Fruit fly (Drosophila melanogaster): ENCODE data around the gene CG42674.

CG42674 gene

dm6 chr3L:20212022-20212421 lies 13.9 kb upstream of the CG42674 start, which contains the start of gene CG7017:
Gene CG7017 (minus strand): TSS chr3L:20212122.
- TF ChIP-seq Mio (GFP tag; optimal IDR thresholded peaks at IDR 0.05) (no peak), tai (GFP tag; optimal IDR thresholded peaks at IDR 0.05) (no peak), psq (GFP tag; optimal IDR thresholded peaks at IDR 0.05) (no peak), Sp1 (GFP tag; optimal IDR thresholded peaks at IDR 0.05) (no peak), Abd-B (GFP tag; optimal IDR thresholded peaks at IDR 0.05) (no peak), HLH106 (tag; optimal IDR thresholded peaks at IDR 0.05) (no peak)

DNA sequence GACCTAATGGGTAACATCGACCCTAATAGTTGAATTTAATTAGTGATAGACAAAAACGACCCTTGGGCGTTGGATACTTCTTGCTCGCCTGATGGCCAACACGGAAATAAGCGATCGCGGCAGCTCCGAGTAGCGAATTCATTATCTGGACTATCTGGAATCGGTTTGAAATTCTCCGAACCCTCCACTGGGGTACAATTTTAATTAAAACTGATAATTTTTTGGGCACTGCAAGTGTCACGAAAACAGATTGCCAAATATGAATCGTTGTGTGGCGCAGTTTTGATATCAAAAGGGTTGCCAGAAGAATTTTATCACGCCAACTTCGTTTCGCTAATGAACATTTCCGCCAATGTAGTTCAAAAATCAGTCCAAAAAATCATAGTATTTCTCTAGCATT lies 11.8 kb upstream of the CG42674 start:
- TF ChIP-seq Rel (GFP tag; optimal IDR thresholded peaks at IDR 0.05) (no peak), Rel (tag; optimal IDR thresholded peaks at IDR 0.05) (no peak), OdsH (GFP tag; optimal IDR thresholded peaks at IDR 0.05) (no peak)

dm6 chr3L:20209092-20209491 lies 11.0 kb upstream of the CG42674 start:
- TF ChIP-seq Rel (GFP tag; optimal IDR thresholded peaks at IDR 0.05): no peak
- TF ChIP-seq Rel (tag; optimal IDR thresholded peaks at IDR 0.05): peak; percentile 73
- peak; percentile 64 for TF ChIP-seq h (GFP tag; optimal IDR thresholded peaks at IDR 0.05)
- TF ChIP-seq Hnf4 (GFP tag; optimal IDR thresholded peaks at IDR 0.05): no peak

- no peak for TF ChIP-seq HLH106 (tag; optimal IDR thresholded peaks at IDR 0.05)
- TF ChIP-seq dmrt93B (GFP tag; optimal IDR thresholded peaks at IDR 0.05): no peak
These were observed 8.9 kb upstream of the CG42674 start, which contains the start of gene CG6996 for dm6 chr3L:20206950-20207584. Gene CG6996 (plus strand): TSS chr3L:20207534.

- no peak for TF ChIP-seq usp (GFP tag; optimal IDR thresholded peaks at IDR 0.05)
- TF ChIP-seq Hnf4 (GFP tag; optimal IDR thresholded peaks at IDR 0.05): no peak
- TF ChIP-seq Abd-B (GFP tag; optimal IDR thresholded peaks at IDR 0.05): no peak
- no peak for TF ChIP-seq dsf (GFP tag; optimal IDR thresholded peaks at IDR 0.05; ENCODE audit: borderline replicate concordance)
- TF ChIP-seq tai (GFP tag; optimal IDR thresholded peaks at IDR 0.05): no peak
- TF ChIP-seq sv (GFP tag; optimal IDR thresholded peaks at IDR 0.05): no peak
- no peak for TF ChIP-seq foxo (GFP tag; optimal IDR thresholded peaks at IDR 0.05)
- no peak for TF ChIP-seq GATAd (GFP tag; optimal IDR thresholded peaks at IDR 0.05)
- no peak for TF ChIP-seq dl (GFP tag; optimal IDR thresholded peaks at IDR 0.05; ENCODE audit: insufficient read depth in 1 of 2, partially characterized antibody in 2 of 2)
- no peak for TF ChIP-seq Mio (GFP tag; optimal IDR thresholded peaks at IDR 0.05)
- no peak for TF ChIP-seq dmrt93B (GFP tag; optimal IDR thresholded peaks at IDR 0.05)
- TF ChIP-seq N (GFP tag; optimal IDR thresholded peaks at IDR 0.05): no peak
- TF ChIP-seq fru (GFP tag; optimal IDR thresholded peaks at IDR 0.05): no peak
- TF ChIP-seq CG9705 (GFP tag; optimal IDR thresholded peaks at IDR 0.05): no peak
- TF ChIP-seq HLH106 (tag; optimal IDR thresholded peaks at IDR 0.05): no peak
These were observed 7.8 kb upstream of the CG42674 start, which contains the start of gene CG7290 for dm6 chr3L:20205946-20206345. Gene CG7290 (minus strand): TSS chr3L:20206046.

DNA sequence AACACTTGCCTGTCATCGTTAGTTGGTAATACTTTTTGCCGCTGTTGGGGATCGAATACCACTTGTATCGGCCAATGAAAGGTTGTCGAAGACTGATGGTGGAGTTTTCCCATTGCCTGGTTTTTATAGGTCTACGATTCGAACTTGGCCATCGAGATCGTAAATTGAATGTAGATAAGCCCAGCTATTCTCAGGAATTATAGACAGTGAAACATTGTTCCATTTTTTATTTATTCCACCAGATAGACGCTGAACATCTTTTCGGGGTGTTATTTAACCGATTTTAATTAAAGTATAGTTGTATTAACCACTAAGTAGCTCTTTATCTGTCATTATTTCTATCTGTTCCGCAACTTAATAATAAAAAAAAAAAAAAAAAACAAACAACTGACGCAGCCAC lies 5.5 kb upstream of the CG42674 start, which contains the start of gene CG7298:
Gene CG7298, minus strand, starts transcription at position 101 of the 400 bp plus-strand sequence.
- no peak for TF ChIP-seq Jra (GFP tag; optimal IDR thresholded peaks at IDR 0.05)
- no peak for TF ChIP-seq Dif (GFP tag; optimal IDR thresholded peaks at IDR 0.05; ENCODE audit: partially characterized antibody)

DNA sequence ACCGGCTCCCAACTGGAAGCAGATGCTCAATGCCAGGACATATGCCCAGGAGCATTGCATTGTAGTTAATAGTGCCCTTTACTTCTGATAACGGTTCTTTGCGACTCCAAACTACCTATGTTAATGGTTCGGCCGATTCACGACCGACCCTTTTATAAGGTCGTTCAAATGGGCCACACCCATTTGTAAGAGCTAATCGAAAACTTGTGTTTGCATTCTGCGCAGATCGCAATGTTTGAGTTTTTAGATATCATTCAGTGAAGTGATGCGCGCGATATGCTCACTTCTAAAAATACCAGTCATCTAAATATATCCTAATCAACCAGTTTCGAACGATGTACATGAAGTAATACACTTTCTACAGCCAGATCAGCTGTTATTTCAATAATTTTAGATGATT lies 3.4 kb upstream of the CG42674 start, which contains the start of gene obst-F:
Gene obst-F, minus strand, starts transcription at position 101 of the 400 bp plus-strand sequence.
- no peak for TF ChIP-seq jim (GFP tag; optimal IDR thresholded peaks at IDR 0.05)
- TF ChIP-seq CG32264 (GFP tag; optimal IDR thresholded peaks at IDR 0.05): no peak
- no peak for TF ChIP-seq Abd-B (GFP tag; optimal IDR thresholded peaks at IDR 0.05)
- no peak for TF ChIP-seq GATAd (GFP tag; optimal IDR thresholded peaks at IDR 0.05)
- no peak for TF ChIP-seq Myc (optimal IDR thresholded peaks at IDR 0.05)
- TF ChIP-seq Vsx2 (GFP tag; optimal IDR thresholded peaks at IDR 0.05; ENCODE audit: partially characterized antibody): no peak
- no peak for TF ChIP-seq foxo (GFP tag; optimal IDR thresholded peaks at IDR 0.05)
- TF ChIP-seq Jra (GFP tag; optimal IDR thresholded peaks at IDR 0.05): no peak
- no peak for TF ChIP-seq brk (GFP tag; optimal IDR thresholded peaks at IDR 0.05)

Measured in whole organism, wandering third instar larva.